Fruit fly (Drosophila melanogaster): ENCODE results near the gene Pxt.

Gene Pxt

DNA sequence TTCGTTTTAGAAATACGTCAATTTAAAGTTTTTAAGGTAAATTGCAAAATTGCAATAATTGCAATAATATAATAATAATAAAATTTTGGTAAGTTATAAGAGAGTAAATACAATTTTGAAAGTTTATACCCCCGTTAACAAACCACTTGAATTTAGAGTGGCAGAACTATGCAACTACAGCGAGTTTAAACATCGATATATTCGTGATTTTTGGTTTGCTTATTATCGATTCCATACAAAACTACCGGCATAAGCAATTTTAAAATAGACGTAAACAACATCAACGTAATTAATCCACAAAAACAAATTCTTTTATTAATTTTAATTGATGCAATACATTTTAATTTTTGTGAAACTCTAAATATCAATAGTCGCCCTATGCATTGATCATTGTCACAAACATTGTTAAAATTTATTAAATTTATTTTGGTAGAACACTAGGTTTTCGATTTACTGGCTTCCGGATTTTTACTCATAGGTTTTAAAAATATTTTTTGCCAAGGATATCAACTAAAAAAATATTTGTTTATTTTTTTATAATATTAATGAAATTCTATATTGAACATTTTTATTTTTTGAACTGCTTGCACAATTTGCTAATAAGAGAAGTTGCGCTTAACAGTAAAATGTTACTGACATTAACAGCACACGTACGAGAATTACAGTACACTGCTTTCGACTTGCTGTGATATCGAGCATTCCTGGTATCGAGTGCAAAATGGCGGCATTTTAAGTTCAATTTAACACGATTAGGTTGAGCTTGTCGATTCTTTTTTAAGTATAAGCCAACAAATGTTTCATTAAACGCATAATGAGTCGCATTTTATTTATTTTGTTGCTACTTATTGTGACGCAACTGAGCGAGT is at the start of gene Pxt:
Gene Pxt, plus strand, starts transcription at position 695 of the 866 bp plus-strand sequence.
- peak; percentile 70 for TF ChIP-seq CG12155 (GFP tag; optimal IDR thresholded peaks at IDR 0.05)
- no peak for TF ChIP-seq sisA (GFP tag; IDR thresholded peaks at IDR 0.05)
- peak; percentile 8 for TF ChIP-seq Sox100B (GFP tag; optimal IDR thresholded peaks at IDR 0.05)
- peak; percentile 70 for TF ChIP-seq Dref (GFP tag; IDR thresholded peaks at IDR 0.05)
- TF ChIP-seq CG12659 (GFP tag; optimal IDR thresholded peaks at IDR 0.05): peak; percentile 23
- no peak for TF ChIP-seq CG12769 (tag; optimal IDR thresholded peaks at IDR 0.05)
- TF ChIP-seq CG12104 (GFP tag; optimal IDR thresholded peaks at IDR 0.05): no peak
- no peak for TF ChIP-seq CG6813 (GFP tag; optimal IDR thresholded peaks at IDR 0.05)
- no peak for TF ChIP-seq da (GFP tag; optimal IDR thresholded peaks at IDR 0.05)
- peak; percentile 16 for TF ChIP-seq Med (GFP tag)
- TF ChIP-seq CHES-1-like (GFP tag; optimal IDR thresholded peaks at IDR 0.05): no peak
- peak; percentile 60 for TF ChIP-seq pzg (GFP tag; optimal IDR thresholded peaks at IDR 0.05)
- TF ChIP-seq chinmo (GFP tag; IDR thresholded peaks at IDR 0.05; ENCODE audit: partially characterized antibody): no peak
- TF ChIP-seq MTF-1 (GFP tag; optimal IDR thresholded peaks at IDR 0.05; ENCODE audit: borderline replicate concordance): peak; percentile 48
- peak; percentile 87 for TF ChIP-seq E2f2 (GFP tag; IDR thresholded peaks at IDR 0.05)
- TF ChIP-seq CG9609 (GFP tag; optimal IDR thresholded peaks at IDR 0.05): no peak
- peak; percentile 8; the same call in 1 of the 2 replicates for TF ChIP-seq ato (GFP tag; IDR thresholded peaks at IDR 0.05; ENCODE audit: partially characterized antibody)
- no peak for TF ChIP-seq sob (GFP tag; IDR thresholded peaks at IDR 0.05)
- no peak for TF ChIP-seq Hr3 (GFP tag; optimal IDR thresholded peaks at IDR 0.05)
- TF ChIP-seq tin (GFP tag; optimal IDR thresholded peaks at IDR 0.05): no peak
- TF ChIP-seq CG7987 (GFP tag; optimal IDR thresholded peaks at IDR 0.05): no peak
- TF ChIP-seq CG17802 (tag; optimal IDR thresholded peaks at IDR 0.05): no peak
- no peak for TF ChIP-seq fd64A (GFP tag; optimal IDR thresholded peaks at IDR 0.05)
- TF ChIP-seq CG12299 (tag; optimal IDR thresholded peaks at IDR 0.05): no peak
- peak; percentile 96 for TF ChIP-seq CG11560 (tag; IDR thresholded peaks at IDR 0.05)
- peak; percentile 27 for TF ChIP-seq CG15601 (tag; optimal IDR thresholded peaks at IDR 0.05)
- peak; percentile 21; the same call in 1 of the 3 replicates for TF ChIP-seq Opbp (GFP tag; IDR thresholded peaks at IDR 0.05; ENCODE audit: partially characterized antibody)
- TF ChIP-seq corto (GFP tag; optimal IDR thresholded peaks at IDR 0.05): no peak
- TF ChIP-seq CG32532 (GFP tag; IDR thresholded peaks at IDR 0.05): 0 out of 2 replicates have a peak, but pooled peaks have one; percentile 11
- no peak for TF ChIP-seq CG18619 (GFP tag; optimal IDR thresholded peaks at IDR 0.05)
- TF ChIP-seq CG1603 (tag; optimal IDR thresholded peaks at IDR 0.05): peak; percentile 15
- no peak for TF ChIP-seq mld (GFP tag; IDR thresholded peaks at IDR 0.05; ENCODE audit: partially characterized antibody)
- no peak for TF ChIP-seq CG10543 (GFP tag; optimal IDR thresholded peaks at IDR 0.05)
- 0 out of 2 replicates have a peak, but pooled peaks have one; percentile 18 for TF ChIP-seq CG31441 (GFP tag; IDR thresholded peaks at IDR 0.05)
- no peak for TF ChIP-seq CG8290 (GFP tag; optimal IDR thresholded peaks at IDR 0.05)
- peak in 1 of 2 experiments; percentile 28 for TF ChIP-seq CG8290 (tag; optimal IDR thresholded peaks at IDR 0.05)
- no peak for TF ChIP-seq CG18476 (GFP tag; optimal IDR thresholded peaks at IDR 0.05)
- peak; percentile 82 for TF ChIP-seq Dp (GFP tag; optimal IDR thresholded peaks at IDR 0.05)
- no peak for TF ChIP-seq Gug (GFP tag; IDR thresholded peaks at IDR 0.05)
- no peak for TF ChIP-seq Bteb2 (GFP tag; optimal IDR thresholded peaks at IDR 0.05)
- TF ChIP-seq stwl (tag; optimal IDR thresholded peaks at IDR 0.05): peak; percentile 60
- TF ChIP-seq disco-r (GFP tag; optimal IDR thresholded peaks at IDR 0.05): no peak
- peak; percentile 53 for TF ChIP-seq CTCF (GFP tag; optimal IDR thresholded peaks at IDR 0.05)
- peak; percentile 88 for TF ChIP-seq phol (tag; optimal IDR thresholded peaks at IDR 0.05)
- TF ChIP-seq CG13894 (tag; optimal IDR thresholded peaks at IDR 0.05): no peak
- TF ChIP-seq crol (GFP tag; IDR thresholded peaks at IDR 0.05): no peak
- TF ChIP-seq CG3847 (GFP tag; IDR thresholded peaks at IDR 0.05): no peak
- TF ChIP-seq CG13624 (GFP tag; optimal IDR thresholded peaks at IDR 0.05): no peak
- TF ChIP-seq amos (GFP tag; IDR thresholded peaks at IDR 0.05; ENCODE audit: partially characterized antibody): peak; percentile 37; the same call in 1 of the 2 replicates

Data from whole organism, embryonic.